Worm (Caenorhabditis elegans): ENCODE results near the gene srt-20.
"Not testable (repeated sequence)": the region's sequence is repeated elsewhere in the genome, so short reads cannot be mapped to it uniquely, and the experiment has no call there.

DNA sequence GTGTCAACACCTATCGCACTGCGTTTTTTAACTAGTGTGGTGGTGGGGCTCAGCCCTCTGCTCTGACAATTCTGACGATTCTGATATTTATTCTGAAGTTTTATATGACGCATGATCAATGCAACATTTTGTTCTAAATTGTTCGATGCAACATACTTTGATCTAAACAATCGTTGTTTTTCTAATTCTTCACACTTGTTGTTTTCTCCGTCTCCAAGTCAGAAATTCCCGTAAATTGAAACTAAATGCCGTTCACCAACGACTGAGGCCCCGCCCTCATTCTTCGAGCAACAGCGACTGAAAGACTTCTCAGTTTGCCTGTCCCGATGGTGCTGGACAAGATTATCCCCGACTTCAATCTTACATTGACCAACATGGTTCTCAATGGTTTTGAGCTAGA lies 6.1 kb upstream of the srt-20 start, which contains the start of gene srt-19:
- TF ChIP-seq lsy-2 (tag; optimal IDR thresholded peaks at IDR 0.05); nhr-11 (tag; optimal IDR thresholded peaks at IDR 0.05); elt-1 (tag; optimal IDR thresholded peaks at IDR 0.05); nhr-21 (tag; optimal IDR thresholded peaks at IDR 0.05); ceh-82 (tag; optimal IDR thresholded peaks at IDR 0.05); ama-1 (optimal IDR thresholded peaks at IDR 0.05); elt-3 (tag; optimal IDR thresholded peaks at IDR 0.05); ztf-11 (tag; optimal IDR thresholded peaks at IDR 0.05); lin-11 (tag; optimal IDR thresholded peaks at IDR 0.05); alr-1 (tag; optimal IDR thresholded peaks at IDR 0.05): not testable (repeated sequence)

Measured in whole organism, L2 larva.